Fruit fly (Drosophila melanogaster) whole organism, embryonic: ENCODE data around the gene Snapin.

ENCODE experiments used
- ATbp ChIP-seq: fragments of 200-800 bp; sonication (Bioruptor generic); optimal IDR thresholded peaks from 2 replicates; lab custom pipeline; 2017; ENCODE audit warnings: missing biosample characterization, mild to moderate bottlenecking, missing genetic modification characterization, missing genetic modification reagents
- Antp ChIP-seq: fragments of 200-800 bp; sonication (Bioruptor generic); optimal IDR thresholded peaks from 3 replicates; lab custom pipeline; 2016; ENCODE audit warnings: missing biosample characterization, missing genetic modification characterization
- Atf3 ChIP-seq: fragments of 200-800 bp; sonication (Bioruptor generic); optimal IDR thresholded peaks from 3 replicates; lab custom pipeline; 2016; ENCODE audit warnings: missing biosample characterization, missing genetic modification characterization
- BEAF-32 ChIP-seq: fragments of 200-800 bp; sonication (Bioruptor generic); optimal IDR thresholded peaks from 3 replicates; lab custom pipeline; 2017; ENCODE audit warnings: missing biosample characterization, missing genetic modification characterization, mild to moderate bottlenecking, moderate library complexity, missing genetic modification reagents
- Bgb ChIP-seq: fragments of 200-800 bp; sonication (Bioruptor generic); IDR thresholded peaks from 2 replicates; pipeline ENCODE4 v1.3.6; 2022; ENCODE audit warnings: missing biosample characterization, missing genetic modification characterization; ENCODE audit not compliant: partially characterized antibody
- CG10321 ChIP-seq: fragments of 200-800 bp; sonication (Bioruptor generic); IDR thresholded peaks from 2 replicates; pipeline ENCODE4 v1.3.6; 2022; ENCODE audit warnings: missing biosample characterization, missing genetic modification characterization
- CG11504 ChIP-seq: fragments of 200-800 bp; sonication (Bioruptor generic); optimal IDR thresholded peaks from 3 replicates; lab custom pipeline; 2019; ENCODE audit warnings: missing biosample characterization, mild to moderate bottlenecking, missing genetic modification characterization, moderate library complexity
- CG12769 ChIP-seq: fragments of 200-800 bp; sonication (Bioruptor generic); optimal IDR thresholded peaks from 2 replicates; lab custom pipeline; 2019; ENCODE audit warnings: missing biosample characterization, mild to moderate bottlenecking, missing genetic modification characterization, moderate library complexity
- CG13123 ChIP-seq: fragments of 200-800 bp; sonication (Bioruptor generic); optimal IDR thresholded peaks from 2 replicates; lab custom pipeline; 2016; ENCODE audit warnings: missing biosample characterization, missing genetic modification characterization
- CG13287 ChIP-seq: fragments of 200-800 bp; sonication (Bioruptor generic); IDR thresholded peaks from 2 replicates; pipeline ENCODE4 v1.3.6; 2022; ENCODE audit warnings: missing biosample characterization, missing genetic modification characterization; ENCODE audit not compliant: partially characterized antibody
- CG13424 ChIP-seq: fragments of 200-800 bp; sonication (Bioruptor generic); optimal IDR thresholded peaks from 2 replicates; lab custom pipeline; 2019; ENCODE audit warnings: missing biosample characterization, mild to moderate bottlenecking, missing genetic modification characterization, moderate library complexity
- CG14667 ChIP-seq: fragments of 200-800 bp; sonication (Bioruptor generic); IDR thresholded peaks from 2 replicates; pipeline ENCODE4 v1.3.6; 2022; ENCODE audit warnings: missing biosample characterization, missing genetic modification characterization
- CG1529 ChIP-seq: fragments of 200-800 bp; sonication (Bioruptor generic); optimal IDR thresholded peaks from 3 replicates; lab custom pipeline; 2018; ENCODE audit warnings: missing biosample characterization, missing genetic modification characterization
- CG18262 ChIP-seq: fragments of 200-800 bp; optimal IDR thresholded peaks from 3 replicates; lab custom pipeline; 2019; ENCODE audit warnings: missing biosample characterization, mild to moderate bottlenecking, missing genetic modification characterization, moderate library complexity
- CG2875 ChIP-seq: fragments of 200-800 bp; sonication (Bioruptor generic); optimal IDR thresholded peaks from 2 replicates; lab custom pipeline; 2017; ENCODE audit warnings: missing biosample characterization, mild to moderate bottlenecking, missing genetic modification characterization, missing genetic modification reagents
- CG34376 ChIP-seq: fragments of 200-800 bp; sonication (Bioruptor generic); optimal IDR thresholded peaks from 2 replicates; lab custom pipeline; 2018; ENCODE audit warnings: missing biosample characterization, mild to moderate bottlenecking, missing genetic modification characterization
- CG4328 ChIP-seq: fragments of 200-800 bp; sonication (Bioruptor generic); optimal IDR thresholded peaks from 3 replicates; lab custom pipeline; 2017; ENCODE audit warnings: missing biosample characterization, missing genetic modification reagents, missing genetic modification characterization
- CG8281 ChIP-seq: fragments of 200-800 bp; sonication (Bioruptor generic); optimal IDR thresholded peaks from 2 replicates; lab custom pipeline; 2018; ENCODE audit warnings: missing biosample characterization, mild to moderate bottlenecking, missing genetic modification characterization, moderate library complexity
- CG9797 ChIP-seq: fragments of 200-800 bp; sonication (Bioruptor generic); optimal IDR thresholded peaks from 3 replicates; lab custom pipeline; 2018; ENCODE audit warnings: missing biosample characterization, mild to moderate bottlenecking, missing genetic modification characterization
- Deaf1 ChIP-seq: fragments of 200-800 bp; optimal IDR thresholded peaks from 3 replicates; lab custom pipeline; 2019; ENCODE audit warnings: missing biosample characterization, mild to moderate bottlenecking, missing genetic modification characterization, moderate library complexity
- ERR ChIP-seq: fragments of 200-800 bp; sonication (Bioruptor generic); optimal IDR thresholded peaks from 2 replicates; lab custom pipeline; 2016; ENCODE audit warnings: missing biosample characterization, missing genetic modification characterization
- Elba2 ChIP-seq: fragments of 200-800 bp; sonication (Bioruptor generic); optimal IDR thresholded peaks from 3 replicates; lab custom pipeline; 2016; ENCODE audit warnings: missing biosample characterization, missing genetic modification characterization
- Hr3 ChIP-seq: fragments of 200-800 bp; sonication (Bioruptor generic); optimal IDR thresholded peaks from 3 replicates; lab custom pipeline; 2016; ENCODE audit warnings: missing biosample characterization, missing genetic modification characterization
- MESR4 ChIP-seq: fragments of 200-800 bp; sonication (Bioruptor generic); optimal IDR thresholded peaks from 2 replicates; lab custom pipeline; 2018; ENCODE audit warnings: missing biosample characterization, mild to moderate bottlenecking, missing genetic modification characterization, moderate library complexity
- MTF-1 ChIP-seq: fragments of 200-800 bp; sonication (Bioruptor generic); optimal IDR thresholded peaks from 2 replicates; lab custom pipeline; 2018; ENCODE audit warnings: missing biosample characterization, mild to moderate bottlenecking, missing genetic modification characterization, borderline replicate concordance
- Med ChIP-seq: fragments of 200-800 bp; sonication (Bioruptor generic); peaks from one replicate; lab custom pipeline; 2016; ENCODE audit warnings: missing biosample characterization, missing genetic modification characterization, mild to moderate bottlenecking, inconsistent platforms, moderate library complexity
- Myb ChIP-seq: fragments of 200-800 bp; sonication (Bioruptor generic); optimal IDR thresholded peaks from 2 replicates; lab custom pipeline; 2016; ENCODE audit warnings: missing biosample characterization, missing genetic modification characterization
- NfI ChIP-seq: fragments of 200-800 bp; sonication (Bioruptor generic); optimal IDR thresholded peaks from 3 replicates; lab custom pipeline; 2018; ENCODE audit warnings: missing biosample characterization, mild to moderate bottlenecking, missing genetic modification characterization, moderate library complexity
- Sry-β ChIP-seq: fragments of 200-800 bp; sonication (Bioruptor generic); optimal IDR thresholded peaks from 2 replicates; lab custom pipeline; 2018; ENCODE audit warnings: missing biosample characterization, mild to moderate bottlenecking, missing genetic modification characterization, moderate library complexity
- Sry-δ ChIP-seq: fragments of 200-800 bp; sonication (Bioruptor generic); optimal IDR thresholded peaks from 2 replicates; lab custom pipeline; 2016; ENCODE audit warnings: missing biosample characterization, missing genetic modification characterization
- btn ChIP-seq: fragments of 200-800 bp; sonication (Bioruptor generic); optimal IDR thresholded peaks from 2 replicates; lab custom pipeline; 2016; ENCODE audit warnings: missing biosample characterization, missing genetic modification characterization
- chn ChIP-seq: fragments of 200-800 bp; sonication (Bioruptor generic); optimal IDR thresholded peaks from 2 replicates; lab custom pipeline; 2016; ENCODE audit warnings: missing biosample characterization, missing genetic modification characterization
- crp ChIP-seq, 2 experiments: fragments of 200-800 bp; sonication (Bioruptor generic); optimal IDR thresholded peaks; 2 replicates in 1 of 2; 3 replicates in 1 of 2; lab custom pipeline; 2017; ENCODE audit warnings: missing biosample characterization in 2 of 2, missing genetic modification characterization in 2 of 2, mild to moderate bottlenecking in 1 of 2, moderate library complexity in 1 of 2
- dmrt11E ChIP-seq: fragments of 200-800 bp; sonication (Bioruptor generic); optimal IDR thresholded peaks from 3 replicates; lab custom pipeline; 2018; ENCODE audit warnings: missing biosample characterization, mild to moderate bottlenecking, missing genetic modification characterization, moderate library complexity
- en ChIP-seq: fragments of 200-800 bp; sonication (Bioruptor generic); optimal IDR thresholded peaks from 2 replicates; lab custom pipeline; 2016; ENCODE audit warnings: missing biosample characterization, missing genetic modification characterization
- fd64A ChIP-seq: fragments of 200-800 bp; sonication (Bioruptor generic); optimal IDR thresholded peaks from 3 replicates; lab custom pipeline; 2018; ENCODE audit warnings: missing biosample characterization, mild to moderate bottlenecking, missing genetic modification characterization
- gt ChIP-seq: fragments of 200-800 bp; sonication (Bioruptor generic); IDR thresholded peaks from 2 replicates; pipeline ENCODE4 v1.3.6; 2022; ENCODE audit warnings: missing biosample characterization, missing genetic modification characterization
- her ChIP-seq: fragments of 200-800 bp; sonication (Bioruptor generic); optimal IDR thresholded peaks from 2 replicates; lab custom pipeline; 2016; ENCODE audit warnings: missing biosample characterization, missing genetic modification characterization
- jumu ChIP-seq: fragments of 200-800 bp; sonication (Bioruptor generic); optimal IDR thresholded peaks from 3 replicates; lab custom pipeline; 2016; ENCODE audit warnings: missing biosample characterization, missing genetic modification characterization
- kah ChIP-seq: fragments of 200-800 bp; sonication (Bioruptor generic); optimal IDR thresholded peaks from 2 replicates; lab custom pipeline; 2018; ENCODE audit warnings: missing biosample characterization, mild to moderate bottlenecking, missing genetic modification characterization
- lilli ChIP-seq: fragments of 200-800 bp; sonication (Bioruptor generic); optimal IDR thresholded peaks from 3 replicates; lab custom pipeline; 2016; ENCODE audit warnings: missing biosample characterization, missing genetic modification characterization
- nau ChIP-seq: fragments of 200-800 bp; sonication (Bioruptor generic); optimal IDR thresholded peaks from 3 replicates; lab custom pipeline; 2017; ENCODE audit warnings: missing biosample characterization, mild to moderate bottlenecking, missing genetic modification characterization, missing genetic modification reagents
- nerfin-1 ChIP-seq: fragments of 200-800 bp; sonication (Bioruptor generic); optimal IDR thresholded peaks from 3 replicates; lab custom pipeline; 2019; ENCODE audit warnings: missing biosample characterization, mild to moderate bottlenecking, missing genetic modification characterization, moderate library complexity
- phol ChIP-seq: fragments of 200-800 bp; sonication (Bioruptor generic); optimal IDR thresholded peaks from 3 replicates; lab custom pipeline; 2018; ENCODE audit warnings: missing biosample characterization, mild to moderate bottlenecking, missing genetic modification characterization, moderate library complexity
- sna ChIP-seq: fragments of 200-800 bp; sonication (Bioruptor generic); IDR thresholded peaks from 2 replicates; pipeline ENCODE4 v1.3.6; 2022; ENCODE audit warnings: missing biosample characterization, missing genetic modification characterization; ENCODE audit not compliant: partially characterized antibody
- stwl ChIP-seq: fragments of 200-800 bp; sonication (Bioruptor generic); optimal IDR thresholded peaks from 3 replicates; lab custom pipeline; 2018; ENCODE audit warnings: missing biosample characterization, mild to moderate bottlenecking, missing genetic modification characterization, moderate library complexity
- tgo ChIP-seq: fragments of 200-800 bp; sonication (Bioruptor generic); IDR thresholded peaks from 3 replicates; pipeline ENCODE4 v1.3.6; 2022; ENCODE audit warnings: missing biosample characterization, missing genetic modification characterization
- tll ChIP-seq, 2 experiments: fragments of 200-800 bp in 1 of 2; fragments of >200 bp in 1 of 2; sonication (Bioruptor generic) in 1 of 2; optimal IDR thresholded peaks; 2 replicates each; lab custom pipeline; 2017 to 2019; ENCODE audit warnings: missing biosample characterization in 2 of 2, missing genetic modification characterization in 2 of 2, mild to moderate bottlenecking in 1 of 2, moderate library complexity in 1 of 2
- trh ChIP-seq: fragments of 200-800 bp; sonication (Bioruptor generic); optimal IDR thresholded peaks from 2 replicates; lab custom pipeline; 2016; ENCODE audit warnings: missing biosample characterization, missing genetic modification characterization

Gene Snapin

DNA sequence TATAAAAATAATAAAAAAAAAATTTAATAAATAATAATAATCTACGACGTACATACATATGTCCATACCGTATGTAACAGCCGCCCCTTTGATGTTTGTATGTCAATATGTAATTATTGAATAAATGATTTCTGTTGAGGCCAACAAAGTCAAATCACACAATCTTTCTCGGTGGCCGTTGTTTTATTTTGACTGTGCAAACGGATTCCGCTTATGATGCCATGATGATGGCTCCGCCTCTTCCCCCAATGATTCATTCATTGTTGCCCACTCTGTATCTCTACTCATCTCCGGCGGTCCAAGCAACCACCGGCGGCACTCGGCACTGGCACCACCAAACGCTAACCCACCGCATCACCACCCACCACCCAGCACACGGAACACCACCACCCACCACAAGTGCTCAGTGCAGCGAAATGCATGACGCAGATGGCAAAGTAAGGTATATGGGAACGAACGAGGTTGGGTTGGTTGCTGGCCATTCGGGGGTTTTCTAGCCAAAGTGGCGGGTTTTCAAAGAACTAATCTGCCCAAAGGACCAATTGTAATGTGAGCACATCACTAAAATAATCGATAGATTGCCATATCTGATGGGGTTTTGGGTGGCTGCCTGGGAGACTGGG, 10.2 kb downstream of the Snapin start (continued):
- TF ChIP-seq Med (GFP tag; lab: Kevin White, UChicago) (peak; percentile 61), BEAF-32 (GFP tag; lab: Kevin White, UChicago) (peak; percentile 39), CG11504 (tag; lab: Kevin White, UChicago) (no peak), ATbp (GFP tag; lab: Kevin White, UChicago) (peak; percentile 83), NfI (GFP tag; lab: Kevin White, UChicago) (peak; percentile 29), Sry-β (GFP tag; lab: Kevin White, UChicago) (peak; percentile 97), gt (GFP tag; lab: Robert Waterston, UW) (no peak), jumu (GFP tag; lab: Kevin White, UChicago) (no peak), Hr3 (GFP tag; lab: Kevin White, UChicago) (no peak), sna (GFP tag; lab: Robert Waterston, UW) (no peak), dmrt11E (tag; lab: Kevin White, UChicago) (no peak), CG18262 (tag; lab: Kevin White, UChicago) (no peak), CG9797 (GFP tag; lab: Kevin White, UChicago) (peak; percentile 12), trh (GFP tag; lab: Kevin White, UChicago) (no peak), nau (GFP tag; lab: Kevin White, UChicago) (peak; percentile 27), CG14667 (GFP tag; lab: Robert Waterston, UW) (no peak), tgo (GFP tag; lab: Robert Waterston, UW) (no peak), kah (GFP tag; lab: Kevin White, UChicago) (peak; percentile 37), chn (GFP tag; lab: Kevin White, UChicago) (peak; percentile 53), CG8281 (tag; lab: Kevin White, UChicago) (peak; percentile 86), MTF-1 (GFP tag; lab: Kevin White, UChicago) (peak; percentile 62), ERR (GFP tag; lab: Kevin White, UChicago) (peak; percentile 13), CG1529 (GFP tag; lab: Kevin White, UChicago) (peak; percentile 42), CG10321 (GFP tag; lab: Robert Waterston, UW) (no peak), CG13123 (GFP tag; lab: Kevin White, UChicago) (no peak), Elba2 (GFP tag; lab: Kevin White, UChicago) (no peak), nerfin-1 (tag; lab: Kevin White, UChicago) (peak; percentile 64), Myb (GFP tag; lab: Kevin White, UChicago) (peak; percentile 43), tll (GFP tag; optimal IDR thresholded peaks at IDR 0.05; lab: Kevin White, UChicago) (no peak), Antp (GFP tag; lab: Kevin White, UChicago) (peak; percentile 0), her (GFP tag; lab: Kevin White, UChicago) (peak; percentile 6), btn (GFP tag; lab: Kevin White, UChicago) (no peak), CG4328 (GFP tag; lab: Kevin White, UChicago) (no peak), crp (GFP tag; optimal IDR thresholded peaks at IDR 0.05; lab: Kevin White, UChicago) (no peak), CG12769 (tag; lab: Kevin White, UChicago) (peak; percentile 36), en (GFP tag; lab: Kevin White, UChicago) (no peak), fd64A (GFP tag; lab: Kevin White, UChicago) (peak; percentile 56), lilli (peak; percentile 10), Deaf1 (tag; lab: Kevin White, UChicago) (no peak), CG34376 (peak; percentile 7), CG13287 (GFP tag; lab: Robert Waterston, UW) (no peak), CG13424 (tag; lab: Kevin White, UChicago) (peak; percentile 1), phol (tag; lab: Kevin White, UChicago) (no peak), Bgb (GFP tag; lab: Robert Waterston, UW) (no peak), stwl (tag; lab: Kevin White, UChicago) (peak; percentile 1), Sry-δ (GFP tag; lab: Kevin White, UChicago) (peak; percentile 51), CG2875 (GFP tag; lab: Kevin White, UChicago) (peak; percentile 52), MESR4 (GFP tag; lab: Kevin White, UChicago) (peak; percentile 17), Atf3 (GFP tag; lab: Kevin White, UChicago) (no peak)
